Worm (Caenorhabditis elegans): ENCODE data around the gene C01G5.9.

Gene C01G5.9

DNA sequence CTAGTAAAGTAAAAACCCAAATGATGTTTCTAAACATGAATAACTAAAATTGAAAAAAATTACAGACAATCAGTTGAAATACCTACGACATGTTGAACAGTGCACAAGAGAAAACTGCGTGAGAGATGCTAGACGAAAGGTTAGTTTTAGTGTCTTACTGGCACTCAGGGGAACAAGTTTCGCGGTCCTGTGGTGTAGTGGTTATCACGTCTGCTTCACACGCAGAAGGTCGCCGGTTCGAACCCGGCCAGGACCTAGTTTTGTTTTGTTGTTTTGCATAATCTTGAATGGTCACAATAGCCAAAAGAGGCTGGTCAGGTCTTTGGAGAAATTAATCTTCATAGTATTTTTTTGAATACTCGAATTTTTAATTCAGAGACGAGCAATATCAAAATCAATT is 38.7 kb upstream of the C01G5.9 start (continued):
- TF ChIP-seq aly-2 (tag; optimal IDR thresholded peaks at IDR 0.05), result no peak
- no peak for TF ChIP-seq nhr-28 (tag; optimal IDR thresholded peaks at IDR 0.05)
- TF ChIP-seq pha-4 (GFP tag; IDR thresholded peaks at IDR 0.05), result peak; percentile 87; the same call in 1 of the 2 replicates
- no peak for TF ChIP-seq pha-4 (tag; optimal IDR thresholded peaks at IDR 0.05)
- TF ChIP-seq tra-1 (GFP tag; IDR thresholded peaks at IDR 0.05), result peak; percentile 69; the same call in 1 of the 2 replicates
- peak; percentile 74; the same call in 1 of the 2 replicates for TF ChIP-seq daf-19 (GFP tag; conservative IDR thresholded peaks at IDR 0.05)
- no peak for TF ChIP-seq nhr-10 (tag; optimal IDR thresholded peaks at IDR 0.05)
- TF ChIP-seq F37D6.2 (tag; optimal IDR thresholded peaks at IDR 0.05), result no peak
- no peak for TF ChIP-seq zag-1 (tag; optimal IDR thresholded peaks at IDR 0.05)
- TF ChIP-seq arid-1 (GFP tag; conservative IDR thresholded peaks at IDR 0.05), result peak; percentile 93
- TF ChIP-seq dpl-1 (GFP tag; optimal IDR thresholded peaks at IDR 0.05), result peak; percentile 32
- peak; percentile 24; the same call in 1 of the 2 replicates for TF ChIP-seq lin-29 (GFP tag; IDR thresholded peaks at IDR 0.05)
- peak; percentile 55 for TF ChIP-seq dmd-6 (GFP tag; IDR thresholded peaks at IDR 0.05)
- peak; percentile 61; the same call in 1 of the 2 replicates for TF ChIP-seq dmd-9 (GFP tag; IDR thresholded peaks at IDR 0.05)
- TF ChIP-seq hmg-1.1 (GFP tag; IDR thresholded peaks at IDR 0.05), result peak; percentile 74
- TF ChIP-seq php-3 (GFP tag; IDR thresholded peaks at IDR 0.05), result peak; percentile 81
- peak; percentile 51 for TF ChIP-seq zip-2 (tag; optimal IDR thresholded peaks at IDR 0.05)
- TF ChIP-seq nhr-48 (tag; optimal IDR thresholded peaks at IDR 0.05), result peak; percentile 6
- TF ChIP-seq ceh-28 (tag; optimal IDR thresholded peaks at IDR 0.05), result no peak
- no peak for TF ChIP-seq F44E2.7 (GFP tag; IDR thresholded peaks at IDR 0.05)
- TF ChIP-seq daf-16 (GFP tag; optimal IDR thresholded peaks at IDR 0.05), result peak; percentile 12 to 83
- peak; percentile 55 for TF ChIP-seq daf-16 (tag; optimal IDR thresholded peaks at IDR 0.05)
- TF ChIP-seq lir-3 (tag; optimal IDR thresholded peaks at IDR 0.05), result peak; percentile 14
- TF ChIP-seq egl-27 (tag; optimal IDR thresholded peaks at IDR 0.05), result no peak
- no peak for TF ChIP-seq jun-1 (tag; optimal IDR thresholded peaks at IDR 0.05)
- TF ChIP-seq fos-1 (tag; optimal IDR thresholded peaks at IDR 0.05), result no peak
- peak; percentile 70; the same call in 1 of the 2 replicates for TF ChIP-seq D1046.2 (GFP tag; IDR thresholded peaks at IDR 0.05)
- TF ChIP-seq spr-1 (tag; optimal IDR thresholded peaks at IDR 0.05), result peak; percentile 54
- TF ChIP-seq fkh-10 (GFP tag; optimal IDR thresholded peaks at IDR 0.05), result no peak
- TF ChIP-seq zip-11 (GFP tag; IDR thresholded peaks at IDR 0.05), result 0 out of 2 replicates have a peak, but pooled peaks have one; percentile 41
- no peak for TF ChIP-seq nhr-11 (tag; optimal IDR thresholded peaks at IDR 0.05)
- TF ChIP-seq pqm-1 (tag; optimal IDR thresholded peaks at IDR 0.05), result no peak
- TF ChIP-seq nhr-6 (tag; optimal IDR thresholded peaks at IDR 0.05), result no peak
- TF ChIP-seq nhr-102 (tag; optimal IDR thresholded peaks at IDR 0.05), result peak; percentile 43
- peak; percentile 55 for TF ChIP-seq rbr-2 (tag; optimal IDR thresholded peaks at IDR 0.05)
- peak; percentile 12 for TF ChIP-seq lin-13 (GFP tag; optimal IDR thresholded peaks at IDR 0.05)
- TF ChIP-seq mdl-1 (tag; optimal IDR thresholded peaks at IDR 0.05), result no peak
- TF ChIP-seq F26F4.8 (GFP tag; conservative IDR thresholded peaks at IDR 0.05), result peak; percentile 87; the same call in 1 of the 2 replicates
- peak; percentile 81 to 84; a peak in 3 of 4 replicates for TF ChIP-seq madf-5 (GFP tag; IDR thresholded peaks at IDR 0.05)
- TF ChIP-seq F10B5.3 (tag; optimal IDR thresholded peaks at IDR 0.05), result no peak
- TF ChIP-seq Y105C5A.15 (GFP tag; IDR thresholded peaks at IDR 0.05), result peak; percentile 88
- TF ChIP-seq egl-43 (GFP tag; IDR thresholded peaks at IDR 0.05), result no peak
- TF ChIP-seq saeg-2 (GFP tag; IDR thresholded peaks at IDR 0.05), result no peak
- TF ChIP-seq cey-2 (tag; optimal IDR thresholded peaks at IDR 0.05; ENCODE audit: borderline replicate concordance, insufficient read depth), result no peak
- TF ChIP-seq nhr-77 (tag; optimal IDR thresholded peaks at IDR 0.05), result peak; percentile 32
- TF ChIP-seq ceh-82 (tag; optimal IDR thresholded peaks at IDR 0.05), result no peak
- TF ChIP-seq nhr-76 (tag; optimal IDR thresholded peaks at IDR 0.05), result no peak
- TF ChIP-seq mdt-29 (GFP tag; IDR thresholded peaks at IDR 0.05), result peak; percentile 61; the same call in 1 of the 2 replicates
- peak; percentile 90 for TF ChIP-seq dmd-8 (GFP tag; IDR thresholded peaks at IDR 0.05)
- TF ChIP-seq nhr-25 (tag; optimal IDR thresholded peaks at IDR 0.05; ENCODE audit: borderline replicate concordance, insufficient read depth), result no peak
- TF ChIP-seq ceh-44 (GFP tag; IDR thresholded peaks at IDR 0.05), result peak; percentile 47; the same call in 1 of the 2 replicates
- peak; percentile 13 for TF ChIP-seq Y5F2A.4 (GFP tag; optimal IDR thresholded peaks at IDR 0.05)
